Worm (Caenorhabditis elegans): ENCODE results near the gene sra-12.

The sra-12 gene

DNA sequence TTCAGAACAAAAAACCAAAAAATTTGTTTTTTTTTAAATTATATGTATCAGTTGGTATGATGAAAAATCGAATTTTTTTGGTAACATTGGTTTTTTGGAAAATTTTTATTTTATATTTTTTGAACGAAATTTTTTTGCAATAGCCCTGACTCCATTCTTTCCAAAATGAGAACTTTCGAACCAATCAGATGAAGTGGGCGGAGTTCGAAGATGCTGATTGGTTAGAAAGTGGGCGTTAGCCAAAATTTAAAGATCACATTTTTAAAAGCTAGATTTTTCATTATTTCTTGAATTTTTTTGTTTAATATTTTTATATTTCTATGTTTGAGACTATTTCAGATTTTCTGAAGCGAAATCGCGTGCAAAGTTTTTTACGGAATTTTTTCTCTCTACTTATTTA is 43.0 kb downstream of the sra-12 start:
- no peak for TF ChIP-seq ceh-16 (tag; optimal IDR thresholded peaks at IDR 0.05)
- no peak for TF ChIP-seq nhr-10 (tag; optimal IDR thresholded peaks at IDR 0.05)
- TF ChIP-seq F13H6.1 (tag; optimal IDR thresholded peaks at IDR 0.05) = no peak
- TF ChIP-seq gmeb-1 (tag; optimal IDR thresholded peaks at IDR 0.05) = no peak
- TF ChIP-seq C34F6.9 (tag; optimal IDR thresholded peaks at IDR 0.05) = no peak
- no peak for TF ChIP-seq unc-39 (tag; optimal IDR thresholded peaks at IDR 0.05)
- TF ChIP-seq nhr-237 (tag; optimal IDR thresholded peaks at IDR 0.05) = no peak
- TF ChIP-seq peb-1 (tag; optimal IDR thresholded peaks at IDR 0.05) = no peak
- TF ChIP-seq nhr-6 (tag; optimal IDR thresholded peaks at IDR 0.05) = no peak

DNA sequence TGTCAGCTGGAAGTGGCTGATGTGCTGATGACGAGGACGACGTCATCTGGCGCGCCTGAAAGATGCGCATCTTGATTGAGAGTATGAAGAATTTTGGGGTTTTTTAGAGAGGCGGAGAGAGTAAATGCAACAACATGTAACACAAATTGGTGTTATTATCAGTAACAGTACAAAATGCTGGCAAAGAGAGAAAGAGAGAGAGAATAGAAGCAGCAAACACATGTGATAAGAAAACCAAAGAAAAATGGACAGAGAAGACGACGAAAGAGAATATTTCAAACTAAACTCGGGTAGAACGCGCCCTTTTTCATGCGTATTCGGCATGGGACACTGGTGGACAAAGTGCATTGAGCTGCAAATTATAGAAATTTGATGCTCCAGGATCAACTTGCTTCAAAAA is 43.4 kb downstream of the sra-12 start, which contains the start of gene M106.3:
Gene M106.3, minus strand, starts transcription at position 70 of the 400 bp plus-strand sequence.
- TF ChIP-seq gmeb-1 (tag; optimal IDR thresholded peaks at IDR 0.05) (peak; percentile 21), fos-1 (tag; optimal IDR thresholded peaks at IDR 0.05) (peak; percentile 62), sma-9 (GFP tag; optimal IDR thresholded peaks at IDR 0.05) (peak; percentile 39), sma-9 (tag; optimal IDR thresholded peaks at IDR 0.05) (no peak), elt-1 (tag; optimal IDR thresholded peaks at IDR 0.05) (no peak), crh-2 (tag; optimal IDR thresholded peaks at IDR 0.05) (peak; percentile 52), nhr-237 (tag; optimal IDR thresholded peaks at IDR 0.05) (no peak), ZK546.5 (tag; optimal IDR thresholded peaks at IDR 0.05) (no peak)

DNA sequence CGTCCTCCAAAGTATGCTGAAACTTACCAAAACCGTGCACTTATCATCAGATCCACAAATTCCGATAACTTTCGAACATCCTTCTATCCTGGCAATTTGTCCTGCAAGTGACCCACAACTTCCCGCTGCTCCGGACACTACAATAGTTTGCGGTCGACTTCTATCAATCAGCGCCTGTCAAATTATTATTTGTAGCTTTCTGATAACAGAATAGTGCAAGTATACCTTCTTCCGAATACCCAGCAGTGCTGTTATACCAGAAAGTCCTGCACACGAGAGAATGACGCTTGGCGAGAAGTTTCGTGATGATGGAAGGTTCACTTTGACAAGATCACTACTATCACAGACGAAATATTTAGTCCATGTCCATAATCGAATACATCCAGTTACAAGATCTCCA is 44.9 kb downstream of the sra-12 start:
- TF ChIP-seq ceh-82 (tag; optimal IDR thresholded peaks at IDR 0.05) (no peak), nhr-23 (tag; optimal IDR thresholded peaks at IDR 0.05) (no peak), nhr-77 (tag; optimal IDR thresholded peaks at IDR 0.05) (no peak), fos-1 (tag; optimal IDR thresholded peaks at IDR 0.05) (no peak), crh-2 (tag; optimal IDR thresholded peaks at IDR 0.05) (no peak), nhr-6 (tag; optimal IDR thresholded peaks at IDR 0.05) (no peak), ceh-16 (tag; optimal IDR thresholded peaks at IDR 0.05) (no peak), gmeb-1 (tag; optimal IDR thresholded peaks at IDR 0.05) (no peak), F13H6.1 (tag; optimal IDR thresholded peaks at IDR 0.05) (no peak), nhr-21 (tag; optimal IDR thresholded peaks at IDR 0.05) (no peak)

DNA sequence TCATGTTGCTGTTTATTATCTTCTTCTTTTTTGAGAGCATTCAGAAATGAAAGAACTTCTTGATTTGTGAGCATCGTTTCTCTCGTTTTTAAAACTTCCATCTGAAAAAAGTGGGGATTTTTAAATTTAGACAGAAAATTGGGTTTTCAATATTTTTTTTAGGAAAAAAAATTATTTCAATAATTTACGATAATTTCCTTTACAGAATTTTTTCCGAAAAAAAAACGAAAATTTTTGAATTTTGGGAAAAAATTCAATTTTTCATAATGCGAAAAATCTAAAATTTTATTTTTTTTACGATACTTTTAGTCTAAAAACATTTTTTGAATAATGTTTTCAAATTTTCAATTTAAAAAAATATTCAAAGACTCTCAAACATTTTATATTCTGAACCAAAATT is 47.2 kb downstream of the sra-12 start, which contains the start of gene M106.7:
Gene M106.7, minus strand, starts transcription at position 101 of the 400 bp plus-strand sequence.
- TF ChIP-seq nhr-77 (tag; optimal IDR thresholded peaks at IDR 0.05) (no peak), nhr-11 (tag; optimal IDR thresholded peaks at IDR 0.05) (no peak), Y55F3AM.14 (GFP tag; optimal IDR thresholded peaks at IDR 0.05) (no peak), dmd-4 (tag; optimal IDR thresholded peaks at IDR 0.05) (no peak), lsy-2 (tag; optimal IDR thresholded peaks at IDR 0.05) (no peak), ceh-16 (tag; optimal IDR thresholded peaks at IDR 0.05) (no peak), nhr-12 (tag; optimal IDR thresholded peaks at IDR 0.05) (no peak), nhr-10 (tag; optimal IDR thresholded peaks at IDR 0.05) (no peak), snpc-4 (tag; optimal IDR thresholded peaks at IDR 0.05) (no peak), ama-1 (optimal IDR thresholded peaks at IDR 0.05) (no peak), unc-62 (GFP tag; optimal IDR thresholded peaks at IDR 0.05) (no peak), R02D3.7 (tag; optimal IDR thresholded peaks at IDR 0.05) (no peak), ztf-1 (GFP tag; conservative IDR thresholded peaks at IDR 0.05) (no peak), lin-13 (GFP tag; optimal IDR thresholded peaks at IDR 0.05) (no peak), C34F6.9 (tag; optimal IDR thresholded peaks at IDR 0.05) (no peak), lin-11 (tag; optimal IDR thresholded peaks at IDR 0.05) (no peak)

DNA sequence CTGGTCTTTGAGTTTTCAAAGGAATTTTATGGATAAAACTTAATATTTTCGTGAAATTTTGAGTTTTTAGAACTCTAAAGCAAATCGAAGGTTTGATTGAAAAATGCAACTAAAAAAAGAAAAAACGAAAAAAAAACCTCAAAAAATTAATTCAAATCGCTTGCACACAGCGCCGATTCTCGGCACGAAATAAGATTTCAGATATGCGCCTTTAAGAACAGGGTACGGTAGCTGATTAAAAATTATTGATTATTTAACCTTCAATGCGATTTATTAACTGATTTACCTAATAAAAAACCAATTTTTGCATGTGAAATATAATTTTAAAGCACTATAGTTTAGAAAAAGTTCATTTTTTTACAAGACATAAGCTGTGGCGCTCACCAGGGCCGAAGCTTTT is 51.4 kb downstream of the sra-12 start:
- TF ChIP-seq nhr-12 (tag; optimal IDR thresholded peaks at IDR 0.05) (no peak), dmd-4 (tag; optimal IDR thresholded peaks at IDR 0.05) (no peak), unc-55 (GFP tag; optimal IDR thresholded peaks at IDR 0.05) (no peak), ceh-16 (tag; optimal IDR thresholded peaks at IDR 0.05) (no peak), nhr-6 (tag; optimal IDR thresholded peaks at IDR 0.05) (no peak), ama-1 (optimal IDR thresholded peaks at IDR 0.05) (no peak), unc-62 (GFP tag; optimal IDR thresholded peaks at IDR 0.05) (no peak)

Measured in whole organism, L2 larva.